Worm (Caenorhabditis elegans) whole organism, young adult: Measurements from ENCODE around the gene cup-5.

Experiments
- F10E7.11 ChIP-seq: sonication (generic microtip); optimal IDR thresholded peaks from 2 replicates; lab custom pipeline; 2017; ENCODE audit warnings: mild to moderate bottlenecking, missing genetic modification characterization, moderate library complexity, missing compliant biosample characterization
- F52B5.7 ChIP-seq: sonication (generic microtip); optimal IDR thresholded peaks from 2 replicates; lab custom pipeline; 2016; ENCODE audit warnings: mild to moderate bottlenecking, missing genetic modification characterization, missing compliant biosample characterization
- F57A8.1 ChIP-seq: fragments of 200-800 bp; sonication (Bioruptor generic); optimal IDR thresholded peaks from 2 replicates; lab custom pipeline; 2018; ENCODE audit warnings: mild to moderate bottlenecking, missing genetic modification characterization, moderate library complexity, missing compliant biosample characterization
- K11D2.4 ChIP-seq: fragments of 200-800 bp; sonication (Bioruptor generic); IDR thresholded peaks from 2 replicates; pipeline ENCODE4 v1.3.6; 2022; ENCODE audit warnings: missing genetic modification reagents, missing genetic modification characterization, missing compliant biosample characterization
- K12H6.12 ChIP-seq: fragments of 200-800 bp; sonication (Bioruptor generic); optimal IDR thresholded peaks from 2 replicates; lab custom pipeline; 2018; ENCODE audit warnings: mild to moderate bottlenecking, missing genetic modification characterization, missing compliant biosample characterization
- Y79H2A.3 ChIP-seq: fragments of 200-800 bp; sonication (Bioruptor generic); conservative IDR thresholded peaks from 2 replicates; pipeline ENCODE4 v1.3.6; 2022; ENCODE audit warnings: missing genetic modification reagents, missing genetic modification characterization, missing compliant biosample characterization
- ZK185.1 ChIP-seq: sonication (generic microtip); optimal IDR thresholded peaks from 2 replicates; lab custom pipeline; 2016; ENCODE audit warnings: mild to moderate bottlenecking, missing genetic modification characterization, missing compliant biosample characterization; ENCODE audit not compliant: poor library complexity, severe bottlenecking
- aptf-2 ChIP-seq: fragments of 200-800 bp; sonication (Bioruptor generic); conservative IDR thresholded peaks from 2 replicates; pipeline ENCODE4 v1.3.6; 2022; ENCODE audit warnings: missing genetic modification reagents, missing genetic modification characterization, missing compliant biosample characterization
- athp-1 ChIP-seq: sonication (generic microtip); optimal IDR thresholded peaks from 2 replicates; lab custom pipeline; 2017; ENCODE audit warnings: mild to moderate bottlenecking, missing genetic modification characterization, missing compliant biosample characterization
- attf-5 ChIP-seq: fragments of 200-800 bp; sonication (Bioruptor generic); optimal IDR thresholded peaks from 2 replicates; lab custom pipeline; 2018; ENCODE audit warnings: mild to moderate bottlenecking, missing genetic modification characterization, missing compliant biosample characterization
- bed-1 ChIP-seq: fragments of 200-800 bp; sonication (Bioruptor generic); IDR thresholded peaks from 2 replicates; pipeline ENCODE4 v1.3.6; 2022; ENCODE audit warnings: missing genetic modification reagents, missing genetic modification characterization, missing compliant biosample characterization
- ceh-27 ChIP-seq: fragments of 200-800 bp; sonication (Bioruptor generic); optimal IDR thresholded peaks from 2 replicates; lab custom pipeline; 2018; ENCODE audit warnings: mild to moderate bottlenecking, missing genetic modification characterization, moderate library complexity, missing compliant biosample characterization
- chd-7 ChIP-seq: sonication (generic microtip); optimal IDR thresholded peaks from 2 replicates; lab custom pipeline; 2016; ENCODE audit warnings: mild to moderate bottlenecking, missing genetic modification characterization, moderate library complexity, missing compliant biosample characterization
- die-1 ChIP-seq: sonication (generic microtip); optimal IDR thresholded peaks from 2 replicates; lab custom pipeline; 2016; ENCODE audit warnings: missing genotype, mild to moderate bottlenecking, missing genetic modification characterization, missing compliant biosample characterization
- dpl-1 ChIP-seq: fragments of 150-350 bp; optimal IDR thresholded peaks from 2 replicates; lab custom pipeline; 2014; ENCODE audit warnings: missing biosample characterization, missing genetic modification reagents, missing genetic modification characterization
- egl-18 ChIP-seq: fragments of 200-800 bp; sonication (Bioruptor generic); IDR thresholded peaks from 2 replicates; pipeline ENCODE4 v1.3.6; 2022; ENCODE audit warnings: missing genetic modification reagents, missing genetic modification characterization, missing compliant biosample characterization
- egl-44 ChIP-seq: fragments of 200-800 bp; sonication (Bioruptor generic); IDR thresholded peaks from 2 replicates; pipeline ENCODE4 v1.3.6; 2022; ENCODE audit warnings: missing genetic modification reagents, missing genetic modification characterization, missing compliant biosample characterization
- ets-4 ChIP-seq: fragments of 200-800 bp; sonication (Bioruptor generic); optimal IDR thresholded peaks from 2 replicates; lab custom pipeline; 2018; ENCODE audit warnings: mild to moderate bottlenecking, missing genetic modification characterization, missing compliant biosample characterization
- gei-17 ChIP-seq: fragments of 200-800 bp; sonication (Bioruptor generic); optimal IDR thresholded peaks from 2 replicates; lab custom pipeline; 2018; ENCODE audit warnings: mild to moderate bottlenecking, missing genetic modification characterization, missing compliant biosample characterization
- him-1 ChIP-seq: sonication (generic microtip); optimal IDR thresholded peaks from 2 replicates; lab custom pipeline; 2016; ENCODE audit warnings: missing genotype, missing genetic modification reagents, missing genetic modification characterization, missing compliant biosample characterization
- hlh-26 ChIP-seq: fragments of 200-800 bp; sonication (Bioruptor generic); conservative IDR thresholded peaks from 2 replicates; pipeline ENCODE4 v1.3.6; 2022; ENCODE audit warnings: missing genetic modification reagents, missing genetic modification characterization, missing compliant biosample characterization
- hmg-1.2 ChIP-seq: fragments of 200-800 bp; sonication (Bioruptor generic); IDR thresholded peaks from 2 replicates; pipeline ENCODE4 v1.3.6; 2022; ENCODE audit warnings: missing genetic modification reagents, missing genetic modification characterization, missing compliant biosample characterization
- hmg-20 ChIP-seq: fragments of 200-800 bp; sonication (Bioruptor generic); IDR thresholded peaks from 2 replicates; pipeline ENCODE4 v1.3.6; 2022; ENCODE audit warnings: missing genetic modification reagents, missing genetic modification characterization, missing compliant biosample characterization
- lag-1 ChIP-seq: fragments of 200-800 bp; sonication (Bioruptor generic); IDR thresholded peaks from 2 replicates; pipeline ENCODE4 v1.3.6; 2022; ENCODE audit warnings: missing genetic modification reagents, missing genetic modification characterization, missing compliant biosample characterization
- let-526 ChIP-seq: fragments of 200-800 bp; sonication (Bioruptor generic); IDR thresholded peaks from 2 replicates; pipeline ENCODE4 v1.3.6; 2022; ENCODE audit warnings: missing genetic modification reagents, missing genetic modification characterization, missing compliant biosample characterization
- let-607 ChIP-seq, 2 experiments: fragments of 200-800 bp in 1 of 2; sonication (Bioruptor generic) in 1 of 2; sonication (generic microtip) in 1 of 2; optimal IDR thresholded peaks; 2 replicates each; lab custom pipeline; 2016 to 2018; ENCODE audit warnings: mild to moderate bottlenecking in 2 of 2, missing compliant biosample characterization in 2 of 2, missing genetic modification characterization in 2 of 2, moderate library complexity in 2 of 2, missing genotype in 1 of 2
- lin-35 ChIP-seq, 3 experiments: fragments of 150-350 bp in 2 of 3; sonication (generic microtip) in 1 of 3; optimal IDR thresholded peaks; 2 replicates each; lab custom pipeline; 2014 to 2018; ENCODE audit warnings: missing biosample characterization in 3 of 3, missing genetic modification characterization in 3 of 3, missing genetic modification reagents in 3 of 3
- lin-40 ChIP-seq: sonication (generic microtip); optimal IDR thresholded peaks from 2 replicates; lab custom pipeline; 2016; ENCODE audit warnings: missing genetic modification characterization, mild to moderate bottlenecking, missing compliant biosample characterization, missing genotype, missing genetic modification reagents
- lin-54 ChIP-seq: fragments of 200-800 bp; sonication (Bioruptor generic); optimal IDR thresholded peaks from 2 replicates; lab custom pipeline; 2018; ENCODE audit warnings: mild to moderate bottlenecking, missing genetic modification characterization, missing compliant biosample characterization
- lir-1 ChIP-seq: fragments of 200-800 bp; sonication (Bioruptor generic); conservative IDR thresholded peaks from 2 replicates; pipeline ENCODE4 v1.3.6; 2022; ENCODE audit warnings: missing genetic modification reagents, missing genetic modification characterization, missing compliant biosample characterization
- madf-10 ChIP-seq: sonication (generic microtip); optimal IDR thresholded peaks from 2 replicates; lab custom pipeline; 2016; ENCODE audit warnings: mild to moderate bottlenecking, missing genetic modification characterization, missing compliant biosample characterization
- mes-4 ChIP-seq: sonication (generic microtip); optimal IDR thresholded peaks from 2 replicates; lab custom pipeline; 2016; ENCODE audit warnings: missing genotype, missing genetic modification characterization, missing compliant biosample characterization
- mxl-1 ChIP-seq: sonication (generic microtip); optimal IDR thresholded peaks from 2 replicates; lab custom pipeline; 2016; ENCODE audit warnings: missing genetic modification characterization, missing compliant biosample characterization
- nfyb-1 ChIP-seq: fragments of 200-800 bp; sonication (Bioruptor generic); IDR thresholded peaks from 2 replicates; pipeline ENCODE4 v1.3.6; 2022; ENCODE audit warnings: missing genetic modification reagents, missing genetic modification characterization, missing compliant biosample characterization
- nhr-80 ChIP-seq: sonication (generic microtip); optimal IDR thresholded peaks from 2 replicates; lab custom pipeline; 2016; ENCODE audit warnings: missing genetic modification characterization, missing compliant biosample characterization
- nhr-90 ChIP-seq: sonication (generic microtip); optimal IDR thresholded peaks from 2 replicates; lab custom pipeline; 2016; ENCODE audit warnings: missing genotype, mild to moderate bottlenecking, missing genetic modification characterization, missing compliant biosample characterization
- pbrm-1 ChIP-seq: fragments of 200-800 bp; sonication (Bioruptor generic); IDR thresholded peaks from 2 replicates; pipeline ENCODE4 v1.3.6; 2022; ENCODE audit warnings: missing genetic modification reagents, missing genetic modification characterization, missing compliant biosample characterization
- pha-4 ChIP-seq: fragments of 150-350 bp; sonication (generic microtip); optimal IDR thresholded peaks from 2 replicates; lab custom pipeline; 2014; ENCODE audit warnings: missing biosample characterization, missing genetic modification reagents, missing genetic modification characterization
- sdz-38 ChIP-seq: sonication (generic microtip); optimal IDR thresholded peaks from 2 replicates; lab custom pipeline; 2016; ENCODE audit warnings: missing genotype, missing genetic modification characterization, missing compliant biosample characterization
- snpc-4 ChIP-seq, 5 experiments: fragments of 150-350 bp in 1 of 5; sonication (generic microtip) in 4 of 5; optimal IDR thresholded peaks; 2 replicates each; lab custom pipeline; 2014 to 2018; ENCODE audit warnings: missing genetic modification characterization in 5 of 5, missing biosample characterization in 3 of 5, antibody characterized with exemption in 2 of 5, mild to moderate bottlenecking in 2 of 5, missing compliant biosample characterization in 2 of 5, missing genotype in 2 of 5, moderate library complexity in 2 of 5, missing genetic modification reagents in 1 of 5
- tbp1 ChIP-seq: fragments of 200-800 bp; sonication (Bioruptor generic); optimal IDR thresholded peaks from 2 replicates; lab custom pipeline; 2018; ENCODE audit warnings: mild to moderate bottlenecking, missing genetic modification characterization, missing compliant biosample characterization
- unc-62 ChIP-seq: fragments of 150-350 bp; optimal IDR thresholded peaks from 2 replicates; lab custom pipeline; 2014; ENCODE audit warnings: missing biosample characterization, missing genetic modification reagents, missing genetic modification characterization
- ztf-25 ChIP-seq: fragments of 200-800 bp; sonication (Bioruptor generic); IDR thresholded peaks from 2 replicates; pipeline ENCODE4 v1.3.6; 2022; ENCODE audit warnings: missing genetic modification reagents, missing genetic modification characterization, missing compliant biosample characterization
- ztf-26 ChIP-seq: sonication (generic microtip); optimal IDR thresholded peaks from 2 replicates; lab custom pipeline; 2017; ENCODE audit warnings: missing genetic modification characterization, missing compliant biosample characterization

Gene cup-5

ce11 chrIII:7570083-7570695 lies 13.8 kb upstream of the cup-5 start, which contains the start of gene R13A5.7 (continued):
- TF ChIP-seq hlh-26 (GFP tag; lab: Robert Waterston, UW), result no peak
- TF ChIP-seq madf-10 (tag; lab: Kevin White, UChicago), result no peak
- TF ChIP-seq F10E7.11 (tag; lab: Kevin White, UChicago), result no peak
- TF ChIP-seq unc-62, result peak; percentile 10
- TF ChIP-seq mes-4 (tag; lab: Kevin White, UChicago), result no peak
- 0 out of 2 replicates have a peak, but pooled peaks have one; percentile 47 for TF ChIP-seq aptf-2
- peak; percentile 69 for TF ChIP-seq lin-40 (tag; lab: Kevin White, UChicago)
- TF ChIP-seq nhr-90 (tag; lab: Kevin White, UChicago), result peak; percentile 36
- no peak for TF ChIP-seq bed-1 (GFP tag; lab: Robert Waterston, UW)
- TF ChIP-seq K12H6.12 (tag; lab: Kevin White, UChicago), result peak; percentile 64
- peak; percentile 85 for TF ChIP-seq hmg-1.2 (GFP tag; lab: Robert Waterston, UW)
- peak; percentile 12 for TF ChIP-seq ets-4 (GFP tag; lab: Kevin White, UChicago)
- TF ChIP-seq nhr-80, result peak; percentile 97
- TF ChIP-seq nfyb-1, result peak; percentile 84
- TF ChIP-seq Y79H2A.3 (GFP tag; lab: Robert Waterston, UW), result no peak
- TF ChIP-seq let-526 (GFP tag; lab: Robert Waterston, UW), result 0 out of 2 replicates have a peak, but pooled peaks have one; percentile 37
- peak in 1 of 3 experiments; percentile 62 for TF ChIP-seq lin-35 (GFP tag; optimal IDR thresholded peaks at IDR 0.05; lab: Kevin White, UChicago)
- no peak for TF ChIP-seq snpc-4 (GFP tag; optimal IDR thresholded peaks at IDR 0.05; lab: Kevin White, UChicago)
- peak in 3 of 4 experiments; percentile 6 to 68 (median 59) for TF ChIP-seq snpc-4 (tag; optimal IDR thresholded peaks at IDR 0.05; lab: Kevin White, UChicago)
- peak; percentile 71 for TF ChIP-seq ZK185.1 (tag; lab: Kevin White, UChicago)
- TF ChIP-seq let-607 (tag; optimal IDR thresholded peaks at IDR 0.05; lab: Kevin White, UChicago), result peak in 1 of 2 experiments; percentile 26
- peak; percentile 85 for TF ChIP-seq attf-5 (GFP tag; lab: Kevin White, UChicago)
- no peak for TF ChIP-seq mxl-1 (tag; lab: Kevin White, UChicago)
- peak; percentile 36 for TF ChIP-seq tbp1 (GFP tag; lab: Kevin White, UChicago)
- TF ChIP-seq lir-1 (GFP tag; lab: Robert Waterston, UW), result no peak
- no peak for TF ChIP-seq lag-1 (GFP tag; lab: Robert Waterston, UW)
- no peak for TF ChIP-seq sdz-38
- peak; percentile 69 for TF ChIP-seq chd-7 (tag; lab: Kevin White, UChicago)
- TF ChIP-seq pha-4 (tag; lab: Kevin White, UChicago), result no peak
- peak; percentile 46; the same call in 1 of the 2 replicates for TF ChIP-seq pbrm-1 (GFP tag; lab: Robert Waterston, UW)
- no peak for TF ChIP-seq ztf-25 (GFP tag; lab: Robert Waterston, UW)
- peak; percentile 50; the same call in 1 of the 2 replicates for TF ChIP-seq egl-44 (GFP tag; lab: Robert Waterston, UW)
- 0 out of 2 replicates have a peak, but pooled peaks have one; percentile 17 for TF ChIP-seq K11D2.4 (GFP tag; lab: Robert Waterston, UW)
- TF ChIP-seq him-1 (tag; lab: Kevin White, UChicago), result no peak
- peak; percentile 6 for TF ChIP-seq F52B5.7 (tag; lab: Kevin White, UChicago)
- no peak for TF ChIP-seq egl-18 (GFP tag; lab: Robert Waterston, UW)
- no peak for TF ChIP-seq F57A8.1 (GFP tag; lab: Kevin White, UChicago)
- TF ChIP-seq ztf-26, result no peak
- TF ChIP-seq hmg-20 (GFP tag; lab: Robert Waterston, UW), result 0 out of 2 replicates have a peak, but pooled peaks have one; percentile 3
- TF ChIP-seq athp-1 (tag; lab: Kevin White, UChicago), result peak; percentile 12
- peak; percentile 80 for TF ChIP-seq ceh-27 (GFP tag; lab: Kevin White, UChicago)
- no peak for TF ChIP-seq dpl-1 (GFP tag; lab: Kevin White, UChicago)
- peak; percentile 52 for TF ChIP-seq die-1 (tag; lab: Kevin White, UChicago)
- TF ChIP-seq gei-17 (GFP tag; lab: Kevin White, UChicago), result peak; percentile 21
- peak; percentile 69 for TF ChIP-seq lin-54 (GFP tag; lab: Kevin White, UChicago)
